Fruit fly (Drosophila melanogaster) whole organism, adult: ENCODE measurements around the gene Alp4.

ENCODE experiments used
- CG11617 ChIP-seq: fragments of 200-800 bp; sonication (Bioruptor generic); optimal IDR thresholded peaks from 2 replicates; lab custom pipeline; 2017; ENCODE audit warnings: mild to moderate bottlenecking, missing biosample characterization, missing genetic modification reagents, missing genetic modification characterization
- CG12768 ChIP-seq: fragments of 200-800 bp; sonication (Bioruptor generic); optimal IDR thresholded peaks from 2 replicates; lab custom pipeline; 2017; ENCODE audit warnings: missing biosample characterization, missing genetic modification characterization, mild to moderate bottlenecking, moderate library complexity, missing genetic modification reagents
- CG14711 ChIP-seq: fragments of 200-800 bp; sonication (Bioruptor generic); optimal IDR thresholded peaks from 2 replicates; lab custom pipeline; 2018; ENCODE audit warnings: missing biosample characterization, mild to moderate bottlenecking, missing genetic modification characterization, moderate library complexity
- CG1620 ChIP-seq: fragments of 200-800 bp; sonication (Bioruptor generic); optimal IDR thresholded peaks from 2 replicates; lab custom pipeline; 2016; ENCODE audit warnings: missing biosample characterization, missing genetic modification characterization
- CG33017 ChIP-seq: fragments of 200-800 bp; sonication (Bioruptor generic); optimal IDR thresholded peaks from 2 replicates; lab custom pipeline; 2018; ENCODE audit warnings: missing biosample characterization, mild to moderate bottlenecking, missing genetic modification characterization, moderate library complexity
- CG5204 ChIP-seq: fragments of 200-800 bp; sonication (Bioruptor generic); optimal IDR thresholded peaks from 2 replicates; lab custom pipeline; 2016; ENCODE audit warnings: missing biosample characterization, missing genetic modification characterization
- CG7045 ChIP-seq: fragments of 200-800 bp; sonication (Bioruptor generic); optimal IDR thresholded peaks from 2 replicates; lab custom pipeline; 2017; ENCODE audit warnings: missing biosample characterization, mild to moderate bottlenecking, missing genetic modification characterization
- CG7101 ChIP-seq: fragments of 200-800 bp; sonication (Bioruptor generic); optimal IDR thresholded peaks from 2 replicates; lab custom pipeline; 2018; ENCODE audit warnings: missing biosample characterization, mild to moderate bottlenecking, missing genetic modification characterization, moderate library complexity
- Clk ChIP-seq: fragments of 200-800 bp; sonication (Bioruptor generic); optimal IDR thresholded peaks from 2 replicates; lab custom pipeline; 2017; ENCODE audit warnings: missing biosample characterization, missing genetic modification characterization
- Crg-1 ChIP-seq: fragments of 200-800 bp; sonication (Bioruptor generic); optimal IDR thresholded peaks from 2 replicates; lab custom pipeline; 2016; ENCODE audit warnings: missing biosample characterization, missing genetic modification characterization
- Hr96 ChIP-seq: fragments of 200-800 bp; sonication (Bioruptor generic); optimal IDR thresholded peaks from 2 replicates; lab custom pipeline; 2016; ENCODE audit warnings: missing biosample characterization, missing genetic modification characterization
- Mnt ChIP-seq: fragments of 200-800 bp; sonication (Bioruptor generic); optimal IDR thresholded peaks from 2 replicates; lab custom pipeline; 2016; ENCODE audit warnings: missing biosample characterization, mild to moderate bottlenecking, missing genetic modification characterization
- bab1 ChIP-seq: fragments of 200-800 bp; sonication (Bioruptor generic); optimal IDR thresholded peaks from 3 replicates; lab custom pipeline; 2019; ENCODE audit warnings: missing biosample characterization, mild to moderate bottlenecking, missing genetic modification characterization, moderate library complexity
- cic ChIP-seq: fragments of 200-800 bp; sonication (Bioruptor generic); optimal IDR thresholded peaks from 2 replicates; lab custom pipeline; 2017; ENCODE audit warnings: missing biosample characterization, mild to moderate bottlenecking, missing genetic modification characterization, moderate library complexity
- cnc ChIP-seq, 2 experiments: fragments of >200 bp; optimal IDR thresholded peaks; 2 replicates each; lab custom pipeline; 2017
- kay ChIP-seq: fragments of 200-800 bp; sonication (Bioruptor generic); peaks from one replicate; lab custom pipeline; 2016; ENCODE audit warnings: missing biosample characterization, missing genetic modification characterization, borderline replicate concordance
- ovo ChIP-seq: fragments of 200-800 bp; sonication (Bioruptor generic); optimal IDR thresholded peaks from 2 replicates; lab custom pipeline; 2016; ENCODE audit warnings: missing biosample characterization, missing genetic modification characterization
- pad ChIP-seq: fragments of 200-800 bp; sonication (Bioruptor generic); optimal IDR thresholded peaks from 3 replicates; lab custom pipeline; 2017; ENCODE audit warnings: missing biosample characterization, missing genetic modification characterization, mild to moderate bottlenecking, moderate library complexity, missing genetic modification reagents
- tj ChIP-seq: fragments of 200-800 bp; sonication (Bioruptor generic); optimal IDR thresholded peaks from 3 replicates; lab custom pipeline; 2017; ENCODE audit warnings: missing biosample characterization, mild to moderate bottlenecking, missing genetic modification characterization, moderate library complexity
- toe ChIP-seq: fragments of 200-800 bp; sonication (Bioruptor generic); optimal IDR thresholded peaks from 2 replicates; lab custom pipeline; 2016; ENCODE audit warnings: missing biosample characterization, missing genetic modification characterization

Gene Alp4

DNA sequence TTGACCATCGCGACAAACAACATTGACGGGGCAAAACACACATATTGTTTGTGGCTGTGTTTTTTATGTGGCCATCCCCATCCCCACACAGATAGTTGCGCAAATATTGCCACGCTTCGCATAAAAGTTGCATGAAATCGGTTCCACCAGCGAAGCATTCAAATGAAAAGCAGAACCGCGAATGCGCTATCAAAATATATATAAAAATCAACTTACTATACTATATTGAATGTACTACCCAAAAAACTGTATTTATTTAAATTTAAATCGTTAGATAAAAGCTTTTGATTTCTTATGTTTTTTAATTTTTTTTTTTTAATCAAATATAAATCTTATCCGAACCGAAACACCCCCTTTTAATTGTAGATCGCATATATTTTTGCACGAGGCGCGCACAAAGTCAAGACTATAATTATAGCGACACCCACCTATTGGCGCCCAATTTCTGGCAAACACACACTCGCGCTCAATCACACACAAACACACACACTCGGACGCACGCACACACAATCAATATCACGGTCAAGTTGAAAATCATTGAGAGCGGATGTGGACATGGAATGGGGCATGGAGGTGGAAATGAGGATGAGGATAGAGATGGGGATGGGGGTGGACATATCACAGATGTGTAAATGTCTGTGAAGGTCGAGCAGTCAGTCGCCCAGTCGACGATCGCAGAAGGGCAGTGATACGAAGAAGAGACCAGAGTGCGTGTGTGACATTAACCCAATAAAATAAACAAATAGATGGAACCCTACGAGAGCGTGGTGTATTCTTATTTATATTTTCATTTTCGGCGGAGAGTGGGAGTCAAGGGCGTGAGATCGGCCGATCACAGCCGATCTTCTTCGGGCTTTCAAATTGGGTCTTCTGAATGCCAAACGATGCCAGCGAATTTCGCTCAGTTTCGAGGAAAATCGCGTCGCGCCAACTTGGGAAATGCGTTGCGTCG is 10.0 kb upstream of the Alp4 start, which contains the start of gene CanA1:
Gene CanA1 (plus strand): TSS at position 902 of the 952 bp plus-strand sequence.
- TF ChIP-seq CG7045 (GFP tag; lab: Kevin White, UChicago) (no peak), CG5204 (GFP tag; lab: Kevin White, UChicago) (no peak), CG14711 (tag; lab: Kevin White, UChicago) (no peak), tj (GFP tag; lab: Kevin White, UChicago) (no peak), toe (no peak), CG11617 (GFP tag; lab: Kevin White, UChicago) (no peak), kay (GFP tag; lab: Kevin White, UChicago) (no peak), cic (GFP tag; lab: Kevin White, UChicago) (no peak), ovo (GFP tag; lab: Kevin White, UChicago) (no peak), CG33017 (tag; lab: Kevin White, UChicago) (no peak), bab1 (no peak), cnc (optimal IDR thresholded peaks at IDR 0.05; lab: Kevin White, UChicago) (no peak), pad (GFP tag; lab: Kevin White, UChicago) (no peak), Clk (GFP tag; lab: Kevin White, UChicago) (no peak), Hr96 (GFP tag; lab: Kevin White, UChicago) (no peak), Mnt (GFP tag; lab: Kevin White, UChicago) (no peak), CG12768 (GFP tag; lab: Kevin White, UChicago) (no peak), CG1620 (no peak), CG7101 (tag; lab: Kevin White, UChicago) (no peak)

DNA sequence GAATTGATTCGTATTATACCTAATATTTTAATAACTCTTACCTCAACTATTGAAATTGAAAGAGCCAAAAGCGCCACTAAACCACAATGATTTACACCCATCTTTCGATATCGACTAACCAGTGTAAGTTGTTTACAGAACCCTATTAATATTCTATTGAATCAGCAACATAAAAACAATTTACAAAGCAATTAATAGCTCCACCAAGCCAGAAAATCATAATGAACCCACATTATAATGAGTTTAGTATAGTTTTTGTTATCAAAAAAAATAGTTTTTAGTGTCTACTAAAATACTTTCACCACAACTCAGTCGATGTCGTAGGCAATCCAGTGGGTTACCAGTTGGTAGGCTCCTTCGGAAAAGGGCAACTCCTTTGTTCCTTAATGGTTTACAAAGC is 3.7 kb upstream of the Alp4 start, which contains the start of gene CG33920:
Gene CG33920 (minus strand): TSS at position 101 of the 400 bp plus-strand sequence.
- TF ChIP-seq CG1620 (no peak), cic (GFP tag; lab: Kevin White, UChicago) (no peak), Crg-1 (GFP tag; lab: Kevin White, UChicago) (no peak), cnc (optimal IDR thresholded peaks at IDR 0.05; lab: Kevin White, UChicago) (no peak), Mnt (GFP tag; lab: Kevin White, UChicago) (no peak), Hr96 (GFP tag; lab: Kevin White, UChicago) (no peak), CG14711 (tag; lab: Kevin White, UChicago) (no peak), CG7045 (GFP tag; lab: Kevin White, UChicago) (no peak), CG12768 (GFP tag; lab: Kevin White, UChicago) (no peak), Clk (GFP tag; lab: Kevin White, UChicago) (no peak), toe (no peak), bab1 (no peak), pad (GFP tag; lab: Kevin White, UChicago) (no peak)

DNA sequence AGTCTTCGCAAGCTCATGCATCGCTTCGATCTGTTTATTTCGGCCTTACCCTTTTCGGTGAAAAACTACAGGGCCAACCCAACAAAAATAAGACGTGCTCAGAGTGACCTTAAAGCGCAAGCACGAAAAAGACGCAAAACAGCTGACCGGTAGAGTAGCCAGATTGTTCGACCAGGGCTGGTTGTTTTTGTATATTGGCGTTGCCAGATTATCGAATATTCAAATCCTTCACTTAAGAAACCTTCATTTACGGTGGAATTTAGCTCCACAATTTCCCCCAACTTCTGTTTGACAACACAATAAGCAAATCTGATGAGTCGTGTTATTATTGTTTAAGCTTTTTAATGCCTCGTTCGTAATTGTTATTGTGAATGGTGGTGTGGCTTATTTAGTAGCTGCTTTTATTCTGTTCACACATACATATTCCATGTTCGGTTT is 5.1 kb downstream of the Alp4 start, which contains the start of gene Chchd3:
Gene Chchd3 (minus strand): TSS at position 132 of the 438 bp plus-strand sequence.
- TF ChIP-seq Crg-1 (GFP tag; lab: Kevin White, UChicago): no peak
- no peak for TF ChIP-seq CG33017 (tag; lab: Kevin White, UChicago)
- peak; percentile 9 for TF ChIP-seq CG1620
- TF ChIP-seq cic (GFP tag; lab: Kevin White, UChicago): no peak
- TF ChIP-seq tj (GFP tag; lab: Kevin White, UChicago): no peak
- TF ChIP-seq CG7101 (tag; lab: Kevin White, UChicago): peak; percentile 3
- no peak for TF ChIP-seq CG12768 (GFP tag; lab: Kevin White, UChicago)
- peak; percentile 40 for TF ChIP-seq bab1
- no peak for TF ChIP-seq Clk (GFP tag; lab: Kevin White, UChicago)
- no peak for TF ChIP-seq Hr96 (GFP tag; lab: Kevin White, UChicago)
- TF ChIP-seq CG14711 (tag; lab: Kevin White, UChicago): no peak
- no peak for TF ChIP-seq Mnt (GFP tag; lab: Kevin White, UChicago)
- TF ChIP-seq pad (GFP tag; lab: Kevin White, UChicago): no peak

DNA sequence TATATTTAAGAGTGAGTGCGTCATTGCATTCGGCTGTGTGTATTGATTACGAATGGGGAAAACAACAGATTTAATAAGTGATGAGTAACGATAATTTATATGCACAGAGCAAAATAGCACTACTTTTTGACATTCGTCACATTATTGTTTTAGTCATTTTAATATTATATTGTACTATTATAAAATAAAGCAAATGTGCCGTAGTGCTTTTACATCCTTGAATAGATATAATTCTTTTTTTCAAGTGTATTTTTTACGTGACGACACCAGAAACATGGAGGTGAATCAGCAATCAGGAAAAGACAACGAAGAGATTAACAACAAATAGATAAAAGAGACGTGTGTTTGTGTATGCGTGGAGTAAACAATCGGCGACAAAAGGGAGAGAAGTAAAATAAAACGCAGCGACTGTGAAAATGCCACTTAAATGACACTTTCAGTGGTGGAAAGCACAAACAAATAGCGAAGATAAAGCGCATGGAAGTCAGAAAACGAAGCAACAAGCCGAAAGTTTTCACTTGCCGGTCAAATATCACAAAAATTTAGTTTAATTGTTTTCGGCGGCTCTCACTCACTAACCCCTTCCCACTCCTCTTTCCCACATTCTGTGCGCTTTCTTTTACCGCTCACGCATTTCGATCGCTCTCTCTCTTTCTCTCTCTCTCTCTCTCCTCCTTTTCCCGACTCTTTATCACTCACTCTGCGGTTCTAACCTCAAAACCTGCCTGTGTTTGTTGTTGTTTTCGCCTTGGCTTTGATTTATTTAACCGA is 10.5 kb downstream of the Alp4 start:
- no peak for TF ChIP-seq Mnt (GFP tag; lab: Kevin White, UChicago)
- TF ChIP-seq Hr96 (GFP tag; lab: Kevin White, UChicago): peak; percentile 17
- TF ChIP-seq CG5204 (GFP tag; lab: Kevin White, UChicago): no peak
- no peak for TF ChIP-seq cnc (optimal IDR thresholded peaks at IDR 0.05; lab: Kevin White, UChicago)
- TF ChIP-seq CG1620: no peak
- TF ChIP-seq toe: no peak
- peak; percentile 79 for TF ChIP-seq CG33017 (tag; lab: Kevin White, UChicago)
- TF ChIP-seq CG11617 (GFP tag; lab: Kevin White, UChicago): peak; percentile 77
- TF ChIP-seq Clk (GFP tag; lab: Kevin White, UChicago): peak; percentile 68
- TF ChIP-seq CG7045 (GFP tag; lab: Kevin White, UChicago): peak; percentile 83
- no peak for TF ChIP-seq pad (GFP tag; lab: Kevin White, UChicago)
- TF ChIP-seq CG7101 (tag; lab: Kevin White, UChicago): peak; percentile 80
- TF ChIP-seq kay (GFP tag; lab: Kevin White, UChicago): peak; percentile 99
- no peak for TF ChIP-seq Crg-1 (GFP tag; lab: Kevin White, UChicago)
- TF ChIP-seq bab1: peak; percentile 83
- peak; percentile 80 for TF ChIP-seq CG14711 (tag; lab: Kevin White, UChicago)
- no peak for TF ChIP-seq ovo (GFP tag; lab: Kevin White, UChicago)
- peak; percentile 81 for TF ChIP-seq CG12768 (GFP tag; lab: Kevin White, UChicago)
- TF ChIP-seq tj (GFP tag; lab: Kevin White, UChicago): peak; percentile 78
- peak; percentile 68 for TF ChIP-seq cic (GFP tag; lab: Kevin White, UChicago)
